Fruit fly (Drosophila melanogaster) whole organism, embryonic: ENCODE measurements around the gene CNMaR.

Experiments
- BtbVII ChIP-seq: fragments of 200-800 bp; sonication (Bioruptor generic); optimal IDR thresholded peaks from 3 replicates; lab custom pipeline; 2017; ENCODE audit warnings: missing biosample characterization, mild to moderate bottlenecking, missing genetic modification characterization
- CG11695 ChIP-seq: fragments of 200-800 bp; sonication (Bioruptor generic); IDR thresholded peaks from 3 replicates; pipeline ENCODE4 v1.3.6; 2022; ENCODE audit warnings: missing biosample characterization, missing genetic modification characterization
- CG11696 ChIP-seq: fragments of 200-800 bp; sonication (Bioruptor generic); IDR thresholded peaks from 2 replicates; pipeline ENCODE4 v1.3.6; 2022; ENCODE audit warnings: missing biosample characterization, missing genetic modification characterization
- CG12219 ChIP-seq: fragments of 200-800 bp; sonication (Bioruptor generic); optimal IDR thresholded peaks from 3 replicates; lab custom pipeline; 2018; ENCODE audit warnings: missing biosample characterization, mild to moderate bottlenecking, missing genetic modification characterization
- CG15011 ChIP-seq: fragments of 200-800 bp; sonication (Bioruptor generic); optimal IDR thresholded peaks from 3 replicates; lab custom pipeline; 2018; ENCODE audit warnings: missing biosample characterization, mild to moderate bottlenecking, missing genetic modification characterization
- CG15479 ChIP-seq: fragments of 200-800 bp; sonication (Bioruptor generic); optimal IDR thresholded peaks from 3 replicates; lab custom pipeline; 2019; ENCODE audit warnings: missing biosample characterization, mild to moderate bottlenecking, missing genetic modification characterization, moderate library complexity
- CG1602 ChIP-seq: fragments of 200-800 bp; sonication (Bioruptor generic); optimal IDR thresholded peaks from 3 replicates; lab custom pipeline; 2016; ENCODE audit warnings: missing biosample characterization, missing genetic modification characterization
- CG1603 ChIP-seq: fragments of 200-800 bp; sonication (Bioruptor generic); optimal IDR thresholded peaks from 2 replicates; lab custom pipeline; 2019; ENCODE audit warnings: missing biosample characterization, mild to moderate bottlenecking, missing genetic modification characterization, moderate library complexity
- CG16813 ChIP-seq: fragments of 200-800 bp; sonication (Bioruptor generic); IDR thresholded peaks from 3 replicates; pipeline ENCODE4 v1.3.6; 2022; ENCODE audit warnings: missing biosample characterization, missing genetic modification characterization; ENCODE audit not compliant: partially characterized antibody
- CG16863 ChIP-seq: fragments of 200-800 bp; sonication (Bioruptor generic); optimal IDR thresholded peaks from 3 replicates; lab custom pipeline; 2016; ENCODE audit warnings: missing biosample characterization, missing genetic modification characterization
- CG17186 ChIP-seq: fragments of 200-800 bp; sonication (Bioruptor generic); optimal IDR thresholded peaks from 3 replicates; lab custom pipeline; 2017; ENCODE audit warnings: missing biosample characterization, missing genetic modification reagents, missing genetic modification characterization
- CG17328 ChIP-seq: fragments of 200-800 bp; sonication (Bioruptor generic); IDR thresholded peaks from 2 replicates; pipeline ENCODE4 v1.3.6; 2022; ENCODE audit warnings: missing biosample characterization, missing genetic modification characterization
- CG3163 ChIP-seq: fragments of 200-800 bp; sonication (Bioruptor generic); optimal IDR thresholded peaks from 3 replicates; lab custom pipeline; 2016; ENCODE audit warnings: missing biosample characterization, missing genetic modification characterization
- CG34376 ChIP-seq: fragments of 200-800 bp; sonication (Bioruptor generic); optimal IDR thresholded peaks from 2 replicates; lab custom pipeline; 2018; ENCODE audit warnings: missing biosample characterization, mild to moderate bottlenecking, missing genetic modification characterization
- CG42726 ChIP-seq: fragments of 200-800 bp; sonication (Bioruptor generic); IDR thresholded peaks from 2 replicates; pipeline ENCODE4 v1.3.6; 2022; ENCODE audit warnings: missing biosample characterization, missing genetic modification characterization; ENCODE audit not compliant: partially characterized antibody
- CG4328 ChIP-seq: fragments of 200-800 bp; sonication (Bioruptor generic); optimal IDR thresholded peaks from 3 replicates; lab custom pipeline; 2017; ENCODE audit warnings: missing biosample characterization, missing genetic modification reagents, missing genetic modification characterization
- CG4424 ChIP-seq: fragments of 200-800 bp; sonication (Bioruptor generic); optimal IDR thresholded peaks from 3 replicates; lab custom pipeline; 2016; ENCODE audit warnings: missing biosample characterization, missing genetic modification characterization
- CG5180 ChIP-seq: fragments of 200-800 bp; sonication (Bioruptor generic); optimal IDR thresholded peaks from 3 replicates; lab custom pipeline; 2017; ENCODE audit warnings: missing biosample characterization, missing genetic modification characterization, mild to moderate bottlenecking, moderate library complexity, missing genetic modification reagents
- CG6765 ChIP-seq: fragments of 200-800 bp; sonication (Bioruptor generic); optimal IDR thresholded peaks from 3 replicates; lab custom pipeline; 2017; ENCODE audit warnings: missing biosample characterization, mild to moderate bottlenecking, missing genetic modification characterization
- CG8359 ChIP-seq: fragments of 200-800 bp; sonication (Bioruptor generic); optimal IDR thresholded peaks from 2 replicates; lab custom pipeline; 2017; ENCODE audit warnings: missing biosample characterization, mild to moderate bottlenecking, missing genetic modification characterization, borderline replicate concordance
- CG9437 ChIP-seq: fragments of 200-800 bp; sonication (Bioruptor generic); optimal IDR thresholded peaks from 2 replicates; lab custom pipeline; 2018; ENCODE audit warnings: missing biosample characterization, mild to moderate bottlenecking, missing genetic modification characterization
- CG9797 ChIP-seq: fragments of 200-800 bp; sonication (Bioruptor generic); optimal IDR thresholded peaks from 3 replicates; lab custom pipeline; 2018; ENCODE audit warnings: missing biosample characterization, mild to moderate bottlenecking, missing genetic modification characterization
- Dip3 ChIP-seq: fragments of 200-800 bp; sonication (Bioruptor generic); optimal IDR thresholded peaks from 3 replicates; lab custom pipeline; 2016; ENCODE audit warnings: missing biosample characterization, missing genetic modification characterization
- Doc3 ChIP-seq: fragments of 200-800 bp; sonication (Bioruptor generic); IDR thresholded peaks from 3 replicates; pipeline ENCODE4 v1.3.6; 2022; ENCODE audit warnings: missing biosample characterization, missing genetic modification characterization; ENCODE audit not compliant: partially characterized antibody
- Drgx ChIP-seq: fragments of 200-800 bp; sonication (Bioruptor generic); IDR thresholded peaks from 2 replicates; pipeline ENCODE4 v1.3.6; 2022; ENCODE audit warnings: missing biosample characterization, missing genetic modification characterization
- ERR ChIP-seq: fragments of 200-800 bp; sonication (Bioruptor generic); optimal IDR thresholded peaks from 2 replicates; lab custom pipeline; 2016; ENCODE audit warnings: missing biosample characterization, missing genetic modification characterization
- HmgZ ChIP-seq: fragments of 200-800 bp; sonication (Bioruptor generic); optimal IDR thresholded peaks from 2 replicates; lab custom pipeline; 2018; ENCODE audit warnings: missing biosample characterization, mild to moderate bottlenecking, missing genetic modification characterization
- Hmr ChIP-seq: fragments of 200-800 bp; sonication (Bioruptor generic); optimal IDR thresholded peaks from 3 replicates; lab custom pipeline; 2017; ENCODE audit warnings: mild to moderate bottlenecking, missing biosample characterization, missing genetic modification reagents, missing genetic modification characterization
- MBD-R2 ChIP-seq: fragments of 200-800 bp; sonication (Bioruptor generic); IDR thresholded peaks from 2 replicates; pipeline ENCODE4 v1.3.6; 2022; ENCODE audit warnings: missing biosample characterization, missing genetic modification characterization
- Myb ChIP-seq: fragments of 200-800 bp; sonication (Bioruptor generic); optimal IDR thresholded peaks from 2 replicates; lab custom pipeline; 2016; ENCODE audit warnings: missing biosample characterization, missing genetic modification characterization
- Oaz ChIP-seq: fragments of 200-800 bp; sonication (Bioruptor generic); IDR thresholded peaks from 2 replicates; pipeline ENCODE4 v1.3.6; 2022; ENCODE audit warnings: missing biosample characterization, missing genetic modification characterization
- ap ChIP-seq: fragments of 200-800 bp; sonication (Bioruptor generic); IDR thresholded peaks from 2 replicates; pipeline ENCODE4 v1.3.6; 2022; ENCODE audit warnings: missing biosample characterization, missing genetic modification characterization
- bigmax ChIP-seq: fragments of 200-800 bp; sonication (Bioruptor generic); optimal IDR thresholded peaks from 2 replicates; lab custom pipeline; 2018; ENCODE audit warnings: missing biosample characterization, mild to moderate bottlenecking, missing genetic modification characterization
- bowl ChIP-seq: fragments of 200-800 bp; sonication (Bioruptor generic); IDR thresholded peaks from 2 replicates; pipeline ENCODE4 v1.3.6; 2022; ENCODE audit warnings: missing biosample characterization, missing genetic modification characterization
- bsh ChIP-seq, 2 experiments: fragments of 200-800 bp; sonication (Bioruptor generic); optimal IDR thresholded peaks; 2 replicates each; lab custom pipeline; 2017 to 2018; ENCODE audit warnings: mild to moderate bottlenecking in 2 of 2, missing biosample characterization in 2 of 2, missing genetic modification characterization in 2 of 2, moderate library complexity in 1 of 2
- cg ChIP-seq: fragments of 200-800 bp; sonication (Bioruptor generic); optimal IDR thresholded peaks from 3 replicates; lab custom pipeline; 2019; ENCODE audit warnings: missing biosample characterization, mild to moderate bottlenecking, missing genetic modification characterization, moderate library complexity
- dan ChIP-seq: fragments of 200-800 bp; sonication (Bioruptor generic); IDR thresholded peaks from 2 replicates; pipeline ENCODE4 v1.3.6; 2022; ENCODE audit warnings: missing biosample characterization, missing genetic modification characterization
- danr ChIP-seq: fragments of 200-800 bp; sonication (Bioruptor generic); IDR thresholded peaks from 2 replicates; pipeline ENCODE4 v1.3.6; 2022; ENCODE audit warnings: missing biosample characterization, missing genetic modification characterization
- gce ChIP-seq: fragments of 200-800 bp; sonication (Bioruptor generic); IDR thresholded peaks from 3 replicates; pipeline ENCODE4 v1.3.6; 2022; ENCODE audit warnings: missing biosample characterization, missing genetic modification characterization
- gsb-n ChIP-seq: fragments of 200-800 bp; sonication (Bioruptor generic); optimal IDR thresholded peaks from 3 replicates; lab custom pipeline; 2018; ENCODE audit warnings: missing biosample characterization, mild to moderate bottlenecking, missing genetic modification characterization
- hkb ChIP-seq, 2 experiments: fragments of 200-800 bp in 1 of 2; fragments of >200 bp in 1 of 2; sonication (Bioruptor generic) in 1 of 2; IDR thresholded peaks in 1 of 2; optimal IDR thresholded peaks in 1 of 2; 2 replicates each; pipeline versions ENCODE4 v1.3.6 to Lab custom; 2017 to 2022; ENCODE audit warnings: missing biosample characterization in 1 of 2, missing genetic modification characterization in 1 of 2
- luna ChIP-seq: fragments of 200-800 bp; sonication (Bioruptor generic); optimal IDR thresholded peaks from 2 replicates; lab custom pipeline; 2016; ENCODE audit warnings: missing biosample characterization, missing genetic modification characterization
- mam ChIP-seq: fragments of 200-800 bp; sonication (Bioruptor generic); optimal IDR thresholded peaks from 3 replicates; lab custom pipeline; 2016; ENCODE audit warnings: missing biosample characterization, missing genetic modification characterization
- peb ChIP-seq: fragments of 200-800 bp; sonication (Bioruptor generic); IDR thresholded peaks from 2 replicates; pipeline ENCODE4 v1.3.6; 2022; ENCODE audit warnings: missing biosample characterization, missing genetic modification characterization
- sd ChIP-seq: fragments of 200-800 bp; sonication (Bioruptor generic); optimal IDR thresholded peaks from 3 replicates; lab custom pipeline; 2018; ENCODE audit warnings: missing biosample characterization, mild to moderate bottlenecking, missing genetic modification characterization, moderate library complexity
- sob ChIP-seq: fragments of 200-800 bp; sonication (Bioruptor generic); IDR thresholded peaks from 2 replicates; pipeline ENCODE4 v1.3.6; 2022; ENCODE audit warnings: missing biosample characterization, missing genetic modification characterization
- stwl ChIP-seq: fragments of 200-800 bp; sonication (Bioruptor generic); optimal IDR thresholded peaks from 3 replicates; lab custom pipeline; 2018; ENCODE audit warnings: missing biosample characterization, mild to moderate bottlenecking, missing genetic modification characterization, moderate library complexity
- tin ChIP-seq: fragments of 200-800 bp; sonication (Bioruptor generic); optimal IDR thresholded peaks from 3 replicates; lab custom pipeline; 2016; ENCODE audit warnings: missing biosample characterization, missing genetic modification characterization
- twi ChIP-seq: fragments of 200-800 bp; optimal IDR thresholded peaks from 2 replicates; lab custom pipeline; 2019; ENCODE audit warnings: missing biosample characterization, mild to moderate bottlenecking, missing genetic modification characterization, moderate library complexity

The CNMaR gene

DNA sequence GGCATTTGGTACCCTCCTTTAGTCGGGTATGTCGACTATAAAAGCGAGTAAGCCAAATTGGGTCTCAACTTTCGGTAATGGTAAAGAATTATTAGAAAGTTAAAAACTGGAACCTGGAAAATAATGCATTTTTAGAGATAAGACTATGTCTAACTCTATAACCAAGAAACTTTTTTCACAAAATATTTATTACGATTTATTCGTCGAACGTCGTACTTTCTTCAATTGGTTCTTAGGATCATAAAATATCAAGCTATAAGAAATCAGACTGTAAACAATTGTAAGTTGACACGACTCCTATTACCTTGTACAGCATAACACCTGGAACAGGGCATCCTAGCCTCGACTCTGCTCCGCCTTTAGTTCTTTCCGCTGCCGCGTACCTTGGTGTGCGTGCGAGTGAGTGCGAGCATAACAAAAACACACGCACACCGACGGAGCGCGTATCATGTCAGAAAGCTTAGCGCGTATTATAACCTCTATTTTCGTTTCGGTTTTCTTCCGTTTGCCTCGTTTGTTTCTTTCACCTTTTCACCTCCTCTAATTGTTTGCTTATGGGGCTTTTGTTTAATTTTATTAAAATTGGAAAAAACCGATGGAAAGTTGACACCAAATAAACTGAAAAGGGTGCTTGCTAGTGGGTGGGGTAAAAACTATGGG lies 49.1 kb downstream of the CNMaR start (continued):
- TF ChIP-seq CG1602 (GFP tag; lab: Kevin White, UChicago) (peak; percentile 95), bigmax (GFP tag; lab: Kevin White, UChicago) (peak; percentile 89), mam (peak; percentile 96), Doc3 (GFP tag; lab: Robert Waterston, UW) (no peak), MBD-R2 (peak; percentile 62; the same call in 1 of the 2 replicates), ERR (GFP tag; lab: Kevin White, UChicago) (peak; percentile 93), tin (GFP tag; lab: Kevin White, UChicago) (peak; percentile 96), CG16863 (GFP tag; lab: Kevin White, UChicago) (peak; percentile 96), CG6765 (GFP tag; lab: Kevin White, UChicago) (peak; percentile 95), bsh (GFP tag; optimal IDR thresholded peaks at IDR 0.05; lab: Kevin White, UChicago) (peak; percentile 86 to 90), CG9797 (GFP tag; lab: Kevin White, UChicago) (peak; percentile 41), CG17186 (GFP tag; lab: Kevin White, UChicago) (peak; percentile 74), twi (peak; percentile 91), Drgx (GFP tag; lab: Robert Waterston, UW) (peak; percentile 83), CG9437 (GFP tag; lab: Kevin White, UChicago) (peak; percentile 95), hkb (optimal IDR thresholded peaks at IDR 0.05; lab: Kevin White, UChicago) (no peak), hkb (GFP tag; IDR thresholded peaks at IDR 0.05; lab: Robert Waterston, UW) (peak; percentile 92), HmgZ (tag; lab: Kevin White, UChicago) (peak; percentile 93), CG11696 (GFP tag; lab: Robert Waterston, UW) (no peak), sob (GFP tag; lab: Robert Waterston, UW) (peak; percentile 92), CG1603 (tag; lab: Kevin White, UChicago) (peak; percentile 86), luna (GFP tag; lab: Kevin White, UChicago) (peak; percentile 90), CG16813 (GFP tag; lab: Robert Waterston, UW) (no peak), CG34376 (GFP tag; lab: Kevin White, UChicago) (peak; percentile 94), stwl (tag; lab: Kevin White, UChicago) (no peak), CG5180 (peak; percentile 89), ap (GFP tag; lab: Robert Waterston, UW) (peak; percentile 75; the same call in 1 of the 2 replicates), CG15479 (GFP tag; lab: Kevin White, UChicago) (no peak), CG4424 (GFP tag; lab: Kevin White, UChicago) (peak; percentile 97), sd (tag; lab: Kevin White, UChicago) (peak; percentile 76), Myb (GFP tag; lab: Kevin White, UChicago) (peak; percentile 89), CG4328 (peak; percentile 95), danr (GFP tag; lab: Robert Waterston, UW) (peak; percentile 85), CG8359 (GFP tag; lab: Kevin White, UChicago) (peak; percentile 86), cg (GFP tag; lab: Kevin White, UChicago) (peak; percentile 33), CG42726 (GFP tag; lab: Robert Waterston, UW) (no peak), CG12219 (GFP tag; lab: Kevin White, UChicago) (peak; percentile 88), Oaz (peak; percentile 82), CG15011 (GFP tag; lab: Kevin White, UChicago) (peak; percentile 95), peb (GFP tag; lab: Robert Waterston, UW) (peak; percentile 84), gce (GFP tag; lab: Robert Waterston, UW) (peak; percentile 72; the same call in 2 of the 3 replicates), bowl (GFP tag; lab: Robert Waterston, UW) (peak; percentile 33; the same call in 1 of the 2 replicates), Dip3 (GFP tag; lab: Kevin White, UChicago) (peak; percentile 96), CG3163 (peak; percentile 79), CG17328 (GFP tag; lab: Robert Waterston, UW) (peak; percentile 83), dan (GFP tag; lab: Robert Waterston, UW) (peak; percentile 63; the same call in 1 of the 2 replicates), CG11695 (GFP tag; lab: Robert Waterston, UW) (peak; percentile 93), gsb-n (tag; lab: Kevin White, UChicago) (peak; percentile 90), Hmr (GFP tag; lab: Kevin White, UChicago) (peak; percentile 97), BtbVII (GFP tag; lab: Kevin White, UChicago) (peak; percentile 96)
